Worm (Caenorhabditis elegans): ENCODE results near the gene R08E5.1.

ce11 chrV:3738409-3738808 is 32.9 kb downstream of the R08E5.1 start:
- TF ChIP-seq tbx-37 (GFP tag; conservative IDR thresholded peaks at IDR 0.05) (no peak), ama-1 (optimal IDR thresholded peaks at IDR 0.05) (no peak), hnd-1 (tag; optimal IDR thresholded peaks at IDR 0.05) (no peak), hmg-4 (GFP tag; optimal IDR thresholded peaks at IDR 0.05) (no peak), ceh-13 (GFP tag; optimal IDR thresholded peaks at IDR 0.05) (no peak), B0310.2 (tag; optimal IDR thresholded peaks at IDR 0.05) (no peak), scrt-1 (GFP tag; IDR thresholded peaks at IDR 0.05) (no peak), sea-1 (GFP tag; conservative IDR thresholded peaks at IDR 0.05) (no peak), tbx-11 (GFP tag; IDR thresholded peaks at IDR 0.05) (no peak)

Measured in whole organism, early embryonic.